Fruit fly (Drosophila melanogaster) whole organism, embryonic: ENCODE data around the gene toy.

ENCODE experiments used
- Atf-2 ChIP-seq: fragments of 200-800 bp; sonication (Bioruptor generic); optimal IDR thresholded peaks from 2 replicates; lab custom pipeline; 2016; ENCODE audit warnings: missing biosample characterization, missing genetic modification characterization
- BEAF-32 ChIP-seq: fragments of 200-800 bp; sonication (Bioruptor generic); optimal IDR thresholded peaks from 3 replicates; lab custom pipeline; 2017; ENCODE audit warnings: missing biosample characterization, missing genetic modification characterization, mild to moderate bottlenecking, moderate library complexity, missing genetic modification reagents
- CG1024 ChIP-seq: fragments of 200-800 bp; sonication (Bioruptor generic); IDR thresholded peaks from 2 replicates; pipeline ENCODE4 v1.3.6; 2022; ENCODE audit warnings: missing biosample characterization, missing genetic modification characterization
- CG11723 ChIP-seq: fragments of 200-800 bp; sonication (Bioruptor generic); optimal IDR thresholded peaks from 2 replicates; lab custom pipeline; 2017; ENCODE audit warnings: missing biosample characterization, mild to moderate bottlenecking, missing genetic modification characterization
- CG12659 ChIP-seq: fragments of 200-800 bp; sonication (Bioruptor generic); optimal IDR thresholded peaks from 3 replicates; lab custom pipeline; 2017; ENCODE audit warnings: mild to moderate bottlenecking, missing biosample characterization, missing genetic modification reagents, missing genetic modification characterization
- CG1603 ChIP-seq: fragments of 200-800 bp; sonication (Bioruptor generic); optimal IDR thresholded peaks from 2 replicates; lab custom pipeline; 2019; ENCODE audit warnings: missing biosample characterization, mild to moderate bottlenecking, missing genetic modification characterization, moderate library complexity
- CG17802 ChIP-seq: fragments of 200-800 bp; sonication (Bioruptor generic); optimal IDR thresholded peaks from 2 replicates; lab custom pipeline; 2018; ENCODE audit warnings: missing biosample characterization, mild to moderate bottlenecking, missing genetic modification characterization, moderate library complexity
- CG17829 ChIP-seq: fragments of 200-800 bp; optimal IDR thresholded peaks from 2 replicates; lab custom pipeline; 2019; ENCODE audit warnings: missing biosample characterization, mild to moderate bottlenecking, missing genetic modification characterization, moderate library complexity
- CG2199 ChIP-seq: fragments of 200-800 bp; sonication (Bioruptor generic); IDR thresholded peaks from 3 replicates; pipeline ENCODE4 v1.3.6; 2022; ENCODE audit warnings: missing biosample characterization, missing genetic modification characterization
- CG2889 ChIP-seq: fragments of 200-800 bp; sonication (Bioruptor generic); IDR thresholded peaks from 3 replicates; pipeline ENCODE4 v1.3.6; 2022; ENCODE audit warnings: missing biosample characterization, missing genetic modification characterization
- CG30020 ChIP-seq: fragments of 200-800 bp; optimal IDR thresholded peaks from 2 replicates; lab custom pipeline; 2019; ENCODE audit warnings: missing biosample characterization, mild to moderate bottlenecking, missing genetic modification characterization, moderate library complexity
- CG3995 ChIP-seq: fragments of 200-800 bp; sonication (Bioruptor generic); optimal IDR thresholded peaks from 3 replicates; lab custom pipeline; 2016; ENCODE audit warnings: missing biosample characterization, missing genetic modification characterization
- CG4617 ChIP-seq: fragments of 200-800 bp; sonication (Bioruptor generic); optimal IDR thresholded peaks from 3 replicates; lab custom pipeline; 2016; ENCODE audit warnings: missing biosample characterization, missing genetic modification characterization, borderline replicate concordance
- CG7271 ChIP-seq: fragments of 200-800 bp; sonication (Bioruptor generic); optimal IDR thresholded peaks from 2 replicates; lab custom pipeline; 2018; ENCODE audit warnings: missing biosample characterization, mild to moderate bottlenecking, missing genetic modification characterization, moderate library complexity
- CG7357 ChIP-seq: fragments of 200-800 bp; sonication (Bioruptor generic); IDR thresholded peaks from 3 replicates; pipeline ENCODE4 v1.3.6; 2022; ENCODE audit warnings: missing biosample characterization, missing genetic modification characterization
- CG9932 ChIP-seq: fragments of 200-800 bp; sonication (Bioruptor generic); IDR thresholded peaks from 2 replicates; pipeline ENCODE4 v1.3.6; 2022; ENCODE audit warnings: missing biosample characterization, missing genetic modification characterization
- D19A ChIP-seq: fragments of 200-800 bp; optimal IDR thresholded peaks from 3 replicates; lab custom pipeline; 2019; ENCODE audit warnings: missing biosample characterization, mild to moderate bottlenecking, missing genetic modification characterization, moderate library complexity
- E2f1 ChIP-seq: fragments of 200-800 bp; sonication (Bioruptor generic); IDR thresholded peaks from 2 replicates; pipeline ENCODE4 v1.3.6; 2022; ENCODE audit warnings: missing biosample characterization, missing genetic modification characterization
- Elba2 ChIP-seq: fragments of 200-800 bp; sonication (Bioruptor generic); optimal IDR thresholded peaks from 3 replicates; lab custom pipeline; 2016; ENCODE audit warnings: missing biosample characterization, missing genetic modification characterization
- Ets65A ChIP-seq: fragments of 200-800 bp; sonication (Bioruptor generic); peaks from one replicate; lab custom pipeline; 2016; ENCODE audit warnings: missing biosample characterization, missing genetic modification characterization
- Ets97D ChIP-seq: fragments of 200-800 bp; sonication (Bioruptor generic); optimal IDR thresholded peaks from 3 replicates; lab custom pipeline; 2016; ENCODE audit warnings: missing biosample characterization, missing genetic modification characterization
- MBD-R2 ChIP-seq: fragments of 200-800 bp; sonication (Bioruptor generic); IDR thresholded peaks from 2 replicates; pipeline ENCODE4 v1.3.6; 2022; ENCODE audit warnings: missing biosample characterization, missing genetic modification characterization
- MESR4 ChIP-seq: fragments of 200-800 bp; sonication (Bioruptor generic); optimal IDR thresholded peaks from 2 replicates; lab custom pipeline; 2018; ENCODE audit warnings: missing biosample characterization, mild to moderate bottlenecking, missing genetic modification characterization, moderate library complexity
- Mrtf ChIP-seq: fragments of 200-800 bp; sonication (Bioruptor generic); IDR thresholded peaks from 3 replicates; pipeline ENCODE4 v1.3.6; 2022; ENCODE audit warnings: missing biosample characterization, missing genetic modification characterization
- Pdp1 ChIP-seq, 2 experiments: fragments of 200-800 bp; sonication (Bioruptor generic); optimal IDR thresholded peaks; 3 replicates each; lab custom pipeline; 2016; ENCODE audit warnings: missing biosample characterization in 2 of 2, missing genetic modification characterization in 2 of 2, mild to moderate bottlenecking in 1 of 2, moderate library complexity in 1 of 2
- YL-1 ChIP-seq: fragments of 200-800 bp; sonication (Bioruptor generic); optimal IDR thresholded peaks from 3 replicates; lab custom pipeline; 2017; ENCODE audit warnings: missing biosample characterization, mild to moderate bottlenecking, missing genetic modification characterization
- bcd ChIP-seq: fragments of 200-800 bp; sonication (Bioruptor generic); optimal IDR thresholded peaks from 2 replicates; lab custom pipeline; 2017; ENCODE audit warnings: missing biosample characterization, mild to moderate bottlenecking, missing genetic modification characterization
- dmrt99B ChIP-seq: fragments of 200-800 bp; sonication (Bioruptor generic); optimal IDR thresholded peaks from 2 replicates; lab custom pipeline; 2018; ENCODE audit warnings: missing biosample characterization, mild to moderate bottlenecking, missing genetic modification characterization, moderate library complexity
- h ChIP-seq: fragments of >200 bp; optimal IDR thresholded peaks from 2 replicates; lab custom pipeline; 2017
- hb ChIP-seq: fragments of 200-800 bp; sonication (Bioruptor generic); IDR thresholded peaks from 3 replicates; pipeline ENCODE4 v1.3.6; 2022; ENCODE audit warnings: missing biosample characterization, missing genetic modification characterization; ENCODE audit not compliant: partially characterized antibody
- lilli ChIP-seq: fragments of 200-800 bp; sonication (Bioruptor generic); optimal IDR thresholded peaks from 3 replicates; lab custom pipeline; 2016; ENCODE audit warnings: missing biosample characterization, missing genetic modification characterization
- pfk ChIP-seq: fragments of 200-800 bp; sonication (Bioruptor generic); optimal IDR thresholded peaks from 2 replicates; lab custom pipeline; 2018; ENCODE audit warnings: missing biosample characterization, mild to moderate bottlenecking, missing genetic modification characterization, moderate library complexity
- pzg ChIP-seq: fragments of 200-800 bp; sonication (Bioruptor generic); optimal IDR thresholded peaks from 3 replicates; lab custom pipeline; 2018; ENCODE audit warnings: missing biosample characterization, mild to moderate bottlenecking, missing genetic modification characterization, moderate library complexity
- row ChIP-seq: fragments of 200-800 bp; sonication (Bioruptor generic); IDR thresholded peaks from 3 replicates; pipeline ENCODE4 v1.3.6; 2022; ENCODE audit warnings: missing biosample characterization, missing genetic modification characterization
- sens ChIP-seq: fragments of 200-800 bp; sonication (Bioruptor generic); peaks from one replicate; lab custom pipeline; 2016; ENCODE audit warnings: missing biosample characterization, missing genetic modification characterization
- slbo ChIP-seq: fragments of 200-800 bp; sonication (Bioruptor generic); IDR thresholded peaks from 2 replicates; pipeline ENCODE4 v1.3.6; 2022; ENCODE audit warnings: missing biosample characterization, missing genetic modification characterization
- ssp ChIP-seq: fragments of 200-800 bp; sonication (Bioruptor generic); IDR thresholded peaks from 2 replicates; pipeline ENCODE4 v1.3.6; 2022; ENCODE audit warnings: missing biosample characterization, missing genetic modification characterization
- twi ChIP-seq: fragments of 200-800 bp; optimal IDR thresholded peaks from 2 replicates; lab custom pipeline; 2019; ENCODE audit warnings: missing biosample characterization, mild to moderate bottlenecking, missing genetic modification characterization, moderate library complexity

toy gene

DNA sequence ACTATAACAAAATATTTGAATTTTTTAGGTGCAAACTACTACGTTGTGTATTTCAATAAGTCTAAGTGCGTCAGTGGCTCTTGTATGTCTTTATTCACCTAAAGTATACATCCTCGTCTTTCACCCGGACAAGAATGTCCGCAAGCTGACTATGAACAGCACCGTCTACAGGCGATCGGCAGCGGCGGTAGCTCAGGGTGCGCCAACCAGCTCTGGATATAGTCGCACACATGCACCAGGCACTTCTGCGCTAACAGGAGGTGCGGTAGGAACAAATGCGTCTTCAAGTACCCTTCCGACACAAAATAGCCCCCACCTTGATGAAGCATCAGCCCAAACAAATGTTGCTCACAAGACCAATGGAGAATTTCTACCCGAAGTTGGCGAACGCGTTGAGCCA is 43.3 kb upstream of the toy start:
- TF ChIP-seq twi (tag; lab: Kevin White, UChicago) (no peak), Ets65A (peak; percentile 78), CG2889 (GFP tag; lab: Robert Waterston, UW) (no peak), bcd (GFP tag; lab: Kevin White, UChicago) (no peak), CG2199 (GFP tag; lab: Robert Waterston, UW) (peak; percentile 56; the same call in 1 of the 3 replicates)

DNA sequence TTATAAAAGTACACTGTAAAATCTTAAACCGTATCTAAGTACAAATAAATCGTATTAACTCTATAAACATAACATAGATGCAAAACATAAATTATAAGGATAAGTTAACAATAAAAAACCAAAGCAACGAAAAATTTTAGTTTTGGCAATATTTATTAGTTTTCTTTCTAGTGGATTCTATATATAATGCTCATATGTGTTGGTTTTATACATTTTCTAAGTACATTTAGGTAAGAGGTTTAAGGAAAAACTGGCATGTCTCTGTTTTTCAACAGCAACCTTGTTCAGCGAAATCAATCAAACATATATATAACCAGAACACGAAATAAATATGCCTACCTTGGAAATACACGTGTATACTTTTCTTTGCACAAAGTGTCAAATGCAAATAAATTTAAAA is 40.2 kb upstream of the toy start:
- no peak for TF ChIP-seq E2f1 (GFP tag; lab: Robert Waterston, UW)
- peak; percentile 53 for TF ChIP-seq ssp (GFP tag; lab: Robert Waterston, UW)
- peak; percentile 72 for TF ChIP-seq CG30020

DNA sequence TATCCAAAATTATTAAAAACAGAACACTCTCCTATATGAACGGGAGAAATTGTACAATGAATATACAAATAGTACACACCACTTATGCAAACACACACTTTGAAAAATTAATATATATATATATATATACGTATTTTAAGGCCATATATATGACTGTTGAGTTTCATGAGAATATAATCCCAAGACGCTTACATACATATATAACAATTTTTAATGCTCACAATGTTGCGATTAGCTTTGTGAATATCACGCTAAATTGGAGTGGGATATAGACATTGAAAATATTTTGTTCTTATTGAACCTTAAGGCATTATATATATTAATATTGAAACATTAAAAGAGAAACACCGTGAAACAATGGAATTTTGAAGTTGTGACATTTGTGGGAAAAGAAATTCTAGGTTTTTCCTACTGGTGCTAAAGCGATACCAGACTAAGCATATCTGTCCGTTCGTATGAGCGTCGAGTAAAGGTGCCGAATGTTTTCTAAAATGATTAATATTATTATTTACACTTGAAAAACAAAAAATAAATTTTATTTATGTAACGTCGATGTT is 31.4 kb upstream of the toy start, which contains the start of gene 4E-T:
TSS of gene 4E-T (minus strand) at position 300 of the 557 bp plus-strand sequence.
- peak; percentile 98 for TF ChIP-seq CG1024 (GFP tag; lab: Robert Waterston, UW)
- TF ChIP-seq Pdp1 (GFP tag; optimal IDR thresholded peaks at IDR 0.05; lab: Kevin White, UChicago), result peak in 1 of 2 experiments; percentile 11
- TF ChIP-seq Ets65A, result peak; percentile 6
- TF ChIP-seq D19A (tag; lab: Kevin White, UChicago), result peak; percentile 5
- peak; percentile 56 for TF ChIP-seq sens (GFP tag; lab: Kevin White, UChicago)
- no peak for TF ChIP-seq hb (GFP tag; lab: Robert Waterston, UW)
- peak; percentile 100 for TF ChIP-seq CG30020
- peak; percentile 21 for TF ChIP-seq BEAF-32 (GFP tag; lab: Kevin White, UChicago)
- TF ChIP-seq Mrtf (GFP tag; lab: Robert Waterston, UW), result no peak
- TF ChIP-seq YL-1, result peak; percentile 32
- TF ChIP-seq CG11723 (GFP tag; lab: Kevin White, UChicago), result peak; percentile 91
- TF ChIP-seq CG12659 (GFP tag; lab: Kevin White, UChicago), result peak; percentile 56
- TF ChIP-seq ssp (GFP tag; lab: Robert Waterston, UW), result peak; percentile 98
- TF ChIP-seq h, result no peak
- peak; percentile 37 for TF ChIP-seq CG3995 (GFP tag; lab: Kevin White, UChicago)
- TF ChIP-seq CG7357 (GFP tag; lab: Robert Waterston, UW), result peak; percentile 92
- no peak for TF ChIP-seq lilli (GFP tag; lab: Kevin White, UChicago)
- peak; percentile 48 for TF ChIP-seq pzg (GFP tag; lab: Kevin White, UChicago)
- TF ChIP-seq Ets97D, result peak; percentile 2
- no peak for TF ChIP-seq Atf-2 (GFP tag; lab: Kevin White, UChicago)
- TF ChIP-seq row (GFP tag; lab: Robert Waterston, UW), result peak; percentile 88
- TF ChIP-seq pfk, result peak; percentile 96
- peak; percentile 99 for TF ChIP-seq CG17802 (tag; lab: Kevin White, UChicago)
- no peak for TF ChIP-seq CG7271 (tag; lab: Kevin White, UChicago)
- TF ChIP-seq CG17829 (tag; lab: Kevin White, UChicago), result no peak
- peak; percentile 11; the same call in 1 of the 2 replicates for TF ChIP-seq MBD-R2 (GFP tag; lab: Robert Waterston, UW)
- TF ChIP-seq CG1603, result peak; percentile 99
- TF ChIP-seq CG9932 (GFP tag; lab: Robert Waterston, UW), result no peak
- peak; percentile 30 for TF ChIP-seq Elba2
- peak; percentile 35 for TF ChIP-seq CG4617 (GFP tag; lab: Kevin White, UChicago)
- no peak for TF ChIP-seq dmrt99B (tag; lab: Kevin White, UChicago)
- peak; percentile 76 for TF ChIP-seq MESR4 (GFP tag; lab: Kevin White, UChicago)
- no peak for TF ChIP-seq slbo (GFP tag; lab: Robert Waterston, UW)
